Worm (Caenorhabditis elegans) whole organism, L4/young adult: ENCODE measurements around the gene prmt-9.

Source experiments
- W03F9.2 ChIP-seq: fragments of 150-350 bp; optimal IDR thresholded peaks from 2 replicates; lab custom pipeline; 2014; ENCODE audit warnings: missing biosample characterization, missing genetic modification characterization
- dao-5 ChIP-seq: sonication (generic microtip); optimal IDR thresholded peaks from 2 replicates; lab custom pipeline; 2016; ENCODE audit warnings: missing genotype, missing genetic modification characterization, moderate library complexity, missing compliant biosample characterization
- him-1 ChIP-seq: sonication (generic microtip); optimal IDR thresholded peaks from 2 replicates; lab custom pipeline; 2016; ENCODE audit warnings: missing genotype, missing genetic modification reagents, missing genetic modification characterization, missing compliant biosample characterization

DNA sequence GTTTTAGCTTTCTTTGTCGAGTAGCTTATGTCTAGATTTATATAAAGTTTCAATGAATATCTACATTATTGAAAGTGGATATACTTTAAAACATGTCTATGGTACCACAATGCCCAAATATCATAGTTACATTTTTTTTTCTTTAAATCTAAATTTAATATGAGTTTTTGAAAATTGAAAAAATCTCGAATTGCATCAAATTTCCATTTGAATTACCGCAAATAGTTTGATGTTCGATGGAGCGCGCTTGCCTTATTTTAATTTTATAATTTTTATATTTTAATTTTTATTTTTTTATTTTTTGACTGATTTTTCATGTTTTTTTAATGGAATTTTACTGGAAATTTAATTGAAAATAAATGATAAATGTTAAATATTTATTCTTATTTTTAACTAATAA lies 9.5 kb downstream of the prmt-9 start, which contains the start of gene T23B5.4:
- no peak for TF ChIP-seq him-1 (tag; lab: Kevin White, UChicago)
- no peak for TF ChIP-seq W03F9.2 (tag; lab: Kevin White, UChicago)
- no peak for TF ChIP-seq dao-5 (tag; lab: Kevin White, UChicago)
